Fruit fly (Drosophila melanogaster): ENCODE measurements around the gene mRpL2.
A peak's percentile ranks its signal among the peaks of the same experiment; 100 is the strongest.

Gene mRpL2

dm6 chr3L:11089805-11090440 lies 30.7 kb upstream of the mRpL2 start (continued):
- TF ChIP-seq chm (GFP tag; IDR thresholded peaks at IDR 0.05) (peak; percentile 94; the same call in 1 of the 2 replicates), sens-2 (GFP tag; IDR thresholded peaks at IDR 0.05) (peak; percentile 63), Trl (optimal IDR thresholded peaks at IDR 0.05) (no peak), Trl (GFP tag; optimal IDR thresholded peaks at IDR 0.05) (peak; percentile 81), CG18619 (GFP tag; optimal IDR thresholded peaks at IDR 0.05) (peak; percentile 93), sob (GFP tag; IDR thresholded peaks at IDR 0.05) (peak; percentile 69; the same call in 1 of the 2 replicates), CG1603 (tag; optimal IDR thresholded peaks at IDR 0.05) (peak; percentile 71), z (GFP tag; IDR thresholded peaks at IDR 0.05) (peak; percentile 76; the same call in 1 of the 3 replicates), CG11723 (GFP tag; optimal IDR thresholded peaks at IDR 0.05) (peak; percentile 91), Gug (GFP tag; IDR thresholded peaks at IDR 0.05) (peak; percentile 54; the same call in 3 of the 4 replicates), CG3995 (GFP tag; optimal IDR thresholded peaks at IDR 0.05) (no peak), CG2202 (tag; optimal IDR thresholded peaks at IDR 0.05) (peak; percentile 86), CG11695 (GFP tag; IDR thresholded peaks at IDR 0.05) (peak; percentile 86), CG4854 (GFP tag; optimal IDR thresholded peaks at IDR 0.05) (peak; percentile 73), gfzf (GFP tag; optimal IDR thresholded peaks at IDR 0.05) (no peak), dan (GFP tag; IDR thresholded peaks at IDR 0.05) (no peak; the same call in 1 of the 2 replicates), hb (GFP tag; IDR thresholded peaks at IDR 0.05; ENCODE audit: partially characterized antibody) (no peak), BEAF-32 (GFP tag; optimal IDR thresholded peaks at IDR 0.05) (no peak), Sin3A (optimal IDR thresholded peaks at IDR 0.05) (no peak), knrl (GFP tag; IDR thresholded peaks at IDR 0.05; ENCODE audit: partially characterized antibody) (peak; percentile 44; the same call in 1 of the 3 replicates), CG17385 (GFP tag; optimal IDR thresholded peaks at IDR 0.05) (peak; percentile 91), CG11560 (tag; IDR thresholded peaks at IDR 0.05) (0 out of 3 replicates have a peak, but pooled peaks have one; percentile 55), CG10431 (GFP tag; optimal IDR thresholded peaks at IDR 0.05) (peak; percentile 68), eve (GFP tag; optimal IDR thresholded peaks at IDR 0.05) (peak; percentile 1 to 98), CG6175 (GFP tag; IDR thresholded peaks at IDR 0.05) (no peak), Sox100B (GFP tag; optimal IDR thresholded peaks at IDR 0.05) (peak; percentile 97), fru (optimal IDR thresholded peaks at IDR 0.05) (no peak), ap (GFP tag; IDR thresholded peaks at IDR 0.05) (peak; percentile 36), CG32772 (GFP tag; IDR thresholded peaks at IDR 0.05) (peak; percentile 59), sna (GFP tag; IDR thresholded peaks at IDR 0.05; ENCODE audit: partially characterized antibody) (no peak), Sry-β (GFP tag; optimal IDR thresholded peaks at IDR 0.05) (peak; percentile 67), Dad (GFP tag; optimal IDR thresholded peaks at IDR 0.05) (peak; percentile 63), CG16863 (GFP tag; optimal IDR thresholded peaks at IDR 0.05) (peak; percentile 87), CG4282 (GFP tag; optimal IDR thresholded peaks at IDR 0.05) (peak; percentile 83), CG7928 (GFP tag; optimal IDR thresholded peaks at IDR 0.05) (peak; percentile 14), slp2 (GFP tag; optimal IDR thresholded peaks at IDR 0.05) (peak; percentile 80), zf30C (GFP tag; optimal IDR thresholded peaks at IDR 0.05) (no peak), CG9932 (GFP tag; IDR thresholded peaks at IDR 0.05) (peak; percentile 41; the same call in 1 of the 2 replicates), ttk (GFP tag; IDR thresholded peaks at IDR 0.05) (peak; percentile 57), CG14050 (GFP tag; IDR thresholded peaks at IDR 0.05) (peak; percentile 35; the same call in 2 of the 3 replicates), sqz (GFP tag; optimal IDR thresholded peaks at IDR 0.05) (peak; percentile 86)

Data from whole organism, embryonic.